Worm (Caenorhabditis elegans) whole organism, L1 larva: Measurements from ENCODE around the gene gcy-33.

Source experiments
- dpl-1 ChIP-seq, 3 experiments: fragments of 150-350 bp in 2 of 3; sonication (generic microtip) in 1 of 3; optimal IDR thresholded peaks; 2 replicates each; lab custom pipeline; 2014 to 2017; ENCODE audit warnings: missing biosample characterization in 3 of 3, missing genetic modification characterization in 3 of 3, missing genetic modification reagents in 3 of 3
- lsy-2 ChIP-seq, 2 experiments: fragments of 150-350 bp; optimal IDR thresholded peaks; 2 replicates each; lab custom pipeline; 2014; ENCODE audit warnings: missing biosample characterization in 2 of 2, missing genetic modification characterization in 2 of 2
- mdl-1 ChIP-seq, 2 experiments: fragments of 150-350 bp; optimal IDR thresholded peaks; 2 replicates each; lab custom pipeline; 2014 to 2017; ENCODE audit warnings: missing biosample characterization in 2 of 2, missing genetic modification characterization in 2 of 2, inconsistent platforms in 1 of 2
- nhr-77 ChIP-seq: fragments of 150-350 bp; optimal IDR thresholded peaks from 2 replicates; lab custom pipeline; 2014; ENCODE audit warnings: missing biosample characterization, missing genetic modification characterization
- snpc-4 ChIP-seq: fragments of 150-350 bp; optimal IDR thresholded peaks from 2 replicates; lab custom pipeline; 2014; ENCODE audit warnings: missing biosample characterization, missing genetic modification characterization

DNA sequence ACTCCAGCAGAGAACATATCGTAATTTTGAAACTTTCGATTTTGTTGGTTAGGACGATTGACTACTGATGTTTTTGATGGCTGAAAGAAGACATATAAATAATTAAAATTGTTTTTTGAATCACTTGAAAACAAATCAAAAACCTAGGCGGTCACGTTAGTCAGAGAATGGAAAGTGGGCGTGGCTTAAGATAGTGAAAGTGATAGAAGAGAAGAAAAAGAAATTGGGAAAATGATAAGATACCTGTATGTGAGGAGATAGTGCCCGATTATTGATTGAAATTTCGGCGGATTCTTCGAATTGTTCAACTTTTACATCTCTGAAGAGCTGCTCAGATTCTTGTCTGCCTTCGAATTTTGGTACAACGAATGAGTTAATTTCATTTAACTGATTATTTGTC, 10.1 kb upstream of the gcy-33 start:
- TF ChIP-seq lsy-2 (tag; optimal IDR thresholded peaks at IDR 0.05; lab: Kevin White, UChicago) (no peak), dpl-1 (GFP tag; optimal IDR thresholded peaks at IDR 0.05; lab: Kevin White, UChicago) (no peak), nhr-77 (tag; lab: Kevin White, UChicago) (no peak), mdl-1 (tag; optimal IDR thresholded peaks at IDR 0.05; lab: Kevin White, UChicago) (no peak), snpc-4 (tag; lab: Kevin White, UChicago) (no peak)
